Worm (Caenorhabditis elegans): ENCODE measurements around the gene tsp-4.

ce11 chrIV:12536358-12536757 is 16.3 kb upstream of the tsp-4 start:
- TF ChIP-seq him-1 (tag; optimal IDR thresholded peaks at IDR 0.05) (no peak), dao-5 (tag; optimal IDR thresholded peaks at IDR 0.05) (no peak)

Measured in whole organism, L4/young adult.